Worm (Caenorhabditis elegans): ENCODE measurements around the gene C33A11.2.

C33A11.2 gene

DNA sequence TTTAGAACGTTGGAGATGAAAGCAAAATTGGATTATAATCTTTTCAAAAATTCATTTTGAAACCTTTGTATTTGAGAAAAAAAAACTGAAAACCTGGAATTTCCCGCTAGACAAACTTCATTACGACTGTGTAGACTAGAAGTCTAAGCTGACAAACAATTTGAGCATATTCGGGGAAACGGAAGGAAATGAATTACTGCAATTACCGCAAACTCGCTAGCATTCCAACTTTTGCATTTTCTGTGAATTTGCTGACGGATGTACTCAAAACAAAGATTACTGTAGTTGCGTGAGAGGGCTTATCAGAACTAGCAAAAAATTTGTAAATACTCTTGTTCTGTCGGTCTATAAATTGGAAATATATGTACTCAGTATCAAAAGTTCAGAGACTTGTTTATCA, 24.1 kb downstream of the C33A11.2 start:
- TF ChIP-seq flh-1 (GFP tag; optimal IDR thresholded peaks at IDR 0.05) (no peak), nhr-2 (tag; optimal IDR thresholded peaks at IDR 0.05) (no peak), pha-4 (tag; optimal IDR thresholded peaks at IDR 0.05) (no peak), nhr-28 (tag; optimal IDR thresholded peaks at IDR 0.05) (no peak), mab-5 (tag; optimal IDR thresholded peaks at IDR 0.05) (no peak), lin-13 (tag; optimal IDR thresholded peaks at IDR 0.05) (no peak), unc-39 (tag; optimal IDR thresholded peaks at IDR 0.05) (no peak), ces-1 (GFP tag; optimal IDR thresholded peaks at IDR 0.05) (no peak), ceh-43 (GFP tag; optimal IDR thresholded peaks at IDR 0.05) (no peak), blmp-1 (tag; optimal IDR thresholded peaks at IDR 0.05) (no peak), cnd-1 (tag; optimal IDR thresholded peaks at IDR 0.05) (no peak), ztf-11 (tag; optimal IDR thresholded peaks at IDR 0.05) (no peak), ham-2 (GFP tag; optimal IDR thresholded peaks at IDR 0.05) (no peak)

DNA sequence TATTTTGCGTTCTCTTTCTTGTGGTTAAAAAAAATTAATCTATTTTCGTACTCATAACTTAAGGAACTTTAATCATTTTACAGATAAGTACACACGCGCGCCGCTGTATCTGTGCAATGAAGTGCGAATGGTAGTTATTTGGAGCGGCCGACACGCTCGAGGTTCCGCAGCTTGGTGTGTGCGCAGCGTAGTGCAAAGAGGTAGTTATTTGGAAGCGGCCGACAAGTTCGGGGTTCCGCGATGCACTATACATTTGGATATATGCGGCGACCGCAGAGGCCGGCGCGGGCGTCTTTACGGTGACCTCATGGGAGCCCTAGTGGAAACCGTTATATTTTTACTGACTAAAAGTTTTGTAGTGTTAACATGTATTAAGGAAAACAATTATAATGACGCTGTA, 26.9 kb downstream of the C33A11.2 start:
- no peak for TF ChIP-seq ceh-43 (GFP tag; optimal IDR thresholded peaks at IDR 0.05)
- TF ChIP-seq nhr-2 (tag; optimal IDR thresholded peaks at IDR 0.05) = no peak
- TF ChIP-seq unc-120 (tag; optimal IDR thresholded peaks at IDR 0.05; ENCODE audit: poor library complexity, severe bottlenecking) = no peak
- no peak for TF ChIP-seq flh-1 (GFP tag; optimal IDR thresholded peaks at IDR 0.05)
- no peak for TF ChIP-seq blmp-1 (tag; optimal IDR thresholded peaks at IDR 0.05)
- TF ChIP-seq lsy-2 (tag; optimal IDR thresholded peaks at IDR 0.05) = no peak
- TF ChIP-seq mab-5 (tag; optimal IDR thresholded peaks at IDR 0.05) = no peak
- TF ChIP-seq ham-2 (GFP tag; optimal IDR thresholded peaks at IDR 0.05) = no peak
- TF ChIP-seq mls-2 (tag; optimal IDR thresholded peaks at IDR 0.05) = no peak
- no peak for TF ChIP-seq bed-3 (GFP tag; optimal IDR thresholded peaks at IDR 0.05)

- TF ChIP-seq ces-1 (GFP tag; optimal IDR thresholded peaks at IDR 0.05) (peak; percentile 90), drap-1 (GFP tag; optimal IDR thresholded peaks at IDR 0.05) (no peak)
These were observed 29.9 kb downstream of the C33A11.2 start for ce11 chrX:15395723-15396122.

DNA sequence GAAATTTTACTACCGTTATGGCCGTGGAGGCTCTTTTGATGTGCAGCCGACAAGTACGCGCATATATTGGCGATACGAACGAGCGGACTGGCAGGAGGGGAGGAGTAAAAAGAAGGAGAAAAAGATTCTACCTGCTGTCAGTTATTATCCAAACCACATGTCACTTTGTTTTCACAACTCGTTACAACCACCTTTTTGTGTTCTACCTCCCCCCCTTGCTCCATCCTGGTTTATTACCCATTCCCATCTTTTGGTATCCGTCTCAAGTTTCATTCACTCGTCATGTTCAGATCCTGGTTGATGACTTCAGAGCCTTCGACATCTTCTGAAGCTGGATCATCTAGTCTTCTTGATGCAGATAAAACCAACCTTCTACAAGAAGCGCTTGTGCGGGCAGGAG, 41.8 kb downstream of the C33A11.2 start, which contains the start of gene psa-3:
TSS of gene psa-3 (plus strand) at position 301 of the 400 bp plus-strand sequence.
- no peak for TF ChIP-seq lin-32 (GFP tag; optimal IDR thresholded peaks at IDR 0.05)
- TF ChIP-seq nhr-28 (tag; optimal IDR thresholded peaks at IDR 0.05) = no peak
- no peak for TF ChIP-seq tbx-8 (GFP tag; optimal IDR thresholded peaks at IDR 0.05)
- TF ChIP-seq nhr-2 (tag; optimal IDR thresholded peaks at IDR 0.05) = no peak
- no peak for TF ChIP-seq lin-13 (tag; optimal IDR thresholded peaks at IDR 0.05)
- TF ChIP-seq ztf-11 (tag; optimal IDR thresholded peaks at IDR 0.05) = no peak
- no peak for TF ChIP-seq ham-2 (GFP tag; optimal IDR thresholded peaks at IDR 0.05)
- TF ChIP-seq flh-1 (GFP tag; optimal IDR thresholded peaks at IDR 0.05) = no peak
- no peak for TF ChIP-seq ceh-43 (GFP tag; optimal IDR thresholded peaks at IDR 0.05)
- TF ChIP-seq mab-5 (tag; optimal IDR thresholded peaks at IDR 0.05) = no peak
- TF ChIP-seq elt-1 (tag; optimal IDR thresholded peaks at IDR 0.05; ENCODE audit: borderline replicate concordance, insufficient read depth) = no peak
- TF ChIP-seq unc-39 (tag; optimal IDR thresholded peaks at IDR 0.05) = no peak
- TF ChIP-seq elt-3 (tag; optimal IDR thresholded peaks at IDR 0.05) = no peak
- no peak for TF ChIP-seq sem-2 (GFP tag; optimal IDR thresholded peaks at IDR 0.05)
- TF ChIP-seq ceh-39 (tag; optimal IDR thresholded peaks at IDR 0.05) = no peak
- no peak for TF ChIP-seq drap-1 (GFP tag; optimal IDR thresholded peaks at IDR 0.05)
- TF ChIP-seq M03D4.4 (tag; optimal IDR thresholded peaks at IDR 0.05) = no peak
- TF ChIP-seq nhr-237 (tag; optimal IDR thresholded peaks at IDR 0.05) = no peak
- TF ChIP-seq pha-4 (tag; optimal IDR thresholded peaks at IDR 0.05) = no peak
- no peak for TF ChIP-seq sptf-1 (tag; optimal IDR thresholded peaks at IDR 0.05)

DNA sequence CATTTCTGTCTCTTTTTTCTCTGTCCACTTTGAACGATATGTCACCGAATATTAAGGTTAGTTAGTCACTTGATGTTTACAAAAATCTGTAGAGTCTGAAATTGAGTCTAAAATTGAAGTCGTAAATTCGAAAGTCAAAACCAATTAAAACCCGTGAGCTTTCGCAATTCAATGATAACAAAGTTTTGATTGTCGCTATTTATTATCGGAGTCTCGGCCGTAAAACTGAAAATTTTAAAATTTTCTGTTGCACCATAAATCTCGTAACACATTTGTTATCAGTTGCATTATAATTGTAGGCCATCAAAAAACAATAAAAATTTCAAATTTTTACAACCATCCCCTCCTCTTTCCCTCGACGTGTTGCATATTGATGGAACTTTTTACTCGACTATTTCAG, 42.8 kb downstream of the C33A11.2 start:
- TF ChIP-seq blmp-1 (tag; optimal IDR thresholded peaks at IDR 0.05) (no peak), elt-1 (tag; optimal IDR thresholded peaks at IDR 0.05; ENCODE audit: borderline replicate concordance, insufficient read depth) (no peak), ham-2 (GFP tag; optimal IDR thresholded peaks at IDR 0.05) (no peak), ceh-83 (GFP tag; optimal IDR thresholded peaks at IDR 0.05) (no peak)

ce11 chrX:15415226-15415625, 49.4 kb downstream of the C33A11.2 start, which contains the start of gene pqn-36:
Gene pqn-36 (minus strand): TSS chrX:15415493.
- no peak for TF ChIP-seq nhr-76 (tag; optimal IDR thresholded peaks at IDR 0.05)
- TF ChIP-seq flh-1 (GFP tag; optimal IDR thresholded peaks at IDR 0.05) = no peak
- no peak for TF ChIP-seq unc-39 (tag; optimal IDR thresholded peaks at IDR 0.05)
- TF ChIP-seq lin-32 (GFP tag; optimal IDR thresholded peaks at IDR 0.05) = no peak
- TF ChIP-seq sptf-1 (tag; optimal IDR thresholded peaks at IDR 0.05) = no peak
- TF ChIP-seq blmp-1 (tag; optimal IDR thresholded peaks at IDR 0.05) = no peak
- TF ChIP-seq ztf-11 (tag; optimal IDR thresholded peaks at IDR 0.05) = no peak
- no peak for TF ChIP-seq snpc-4 (tag; optimal IDR thresholded peaks at IDR 0.05)
- TF ChIP-seq pha-4 (tag; optimal IDR thresholded peaks at IDR 0.05) = no peak
- TF ChIP-seq nhr-12 (tag; optimal IDR thresholded peaks at IDR 0.05) = no peak
